Worm (Caenorhabditis elegans) whole organism, midembryonic: ENCODE data around the gene T07H3.8.

Source experiments
- cog-1 ChIP-seq: sonication (generic microtip); optimal IDR thresholded peaks from 2 replicates; lab custom pipeline; 2016; ENCODE audit warnings: missing genetic modification characterization, missing compliant biosample characterization
- flt-1 ChIP-seq: fragments of 200-800 bp; sonication (Bioruptor generic); IDR thresholded peaks from 2 replicates; pipeline ENCODE4 v1.3.6; 2022; ENCODE audit warnings: missing genetic modification characterization, missing compliant biosample characterization
- med-1 ChIP-seq: sonication (generic microtip); optimal IDR thresholded peaks from 2 replicates; lab custom pipeline; 2017; ENCODE audit warnings: missing genetic modification characterization, mild to moderate bottlenecking, missing compliant biosample characterization, antibody characterized with exemption, missing genetic modification reagents; ENCODE audit not compliant: insufficient read depth
- ref-1 ChIP-seq: fragments of 200-800 bp; sonication (Bioruptor generic); conservative IDR thresholded peaks from 2 replicates; pipeline ENCODE4 v1.3.6; 2022; ENCODE audit warnings: missing genetic modification reagents, missing genetic modification characterization, missing compliant biosample characterization
- ztf-23 ChIP-seq: fragments of 200-800 bp; sonication (Bioruptor generic); IDR thresholded peaks from 2 replicates; pipeline ENCODE4 v1.3.6; 2022; ENCODE audit warnings: missing genetic modification reagents, missing genetic modification characterization, missing compliant biosample characterization
- ztf-29 ChIP-seq: fragments of 200-800 bp; sonication (Bioruptor generic); IDR thresholded peaks from 2 replicates; pipeline ENCODE4 v1.3.6; 2022; ENCODE audit warnings: missing genetic modification reagents, missing genetic modification characterization, missing compliant biosample characterization

DNA sequence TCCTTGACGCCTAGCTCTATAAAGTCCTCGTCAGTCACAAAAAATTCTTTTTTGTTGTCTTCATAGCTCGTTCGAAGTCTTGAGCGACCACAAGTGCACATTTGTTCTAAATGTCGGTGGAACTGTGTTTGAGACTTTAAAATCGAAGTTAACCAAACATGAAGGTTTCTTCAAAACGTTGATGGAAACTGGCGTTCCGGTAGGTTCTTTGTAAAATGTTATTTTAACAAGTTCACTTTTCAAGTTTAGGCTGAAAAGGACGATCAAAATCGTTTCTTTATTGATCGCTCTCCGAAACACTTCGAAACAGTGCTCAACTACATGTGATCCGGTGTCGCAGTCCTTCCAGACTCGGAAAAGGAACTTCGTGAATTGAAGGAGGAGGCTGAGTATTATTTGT lies 38.2 kb downstream of the T07H3.8 start, which contains the start of gene fbxa-160:
- TF ChIP-seq flt-1 (GFP tag; lab: Robert Waterston, UW), result no peak
- TF ChIP-seq cog-1 (tag; lab: Kevin White, UChicago), result no peak
- TF ChIP-seq ztf-23, result no peak
- TF ChIP-seq med-1, result no peak
- TF ChIP-seq ztf-29, result no peak
- TF ChIP-seq ref-1 (GFP tag; lab: Robert Waterston, UW), result no peak
